Fruit fly (Drosophila melanogaster): Measurements from ENCODE around the gene CG8461.

CG8461 gene

DNA sequence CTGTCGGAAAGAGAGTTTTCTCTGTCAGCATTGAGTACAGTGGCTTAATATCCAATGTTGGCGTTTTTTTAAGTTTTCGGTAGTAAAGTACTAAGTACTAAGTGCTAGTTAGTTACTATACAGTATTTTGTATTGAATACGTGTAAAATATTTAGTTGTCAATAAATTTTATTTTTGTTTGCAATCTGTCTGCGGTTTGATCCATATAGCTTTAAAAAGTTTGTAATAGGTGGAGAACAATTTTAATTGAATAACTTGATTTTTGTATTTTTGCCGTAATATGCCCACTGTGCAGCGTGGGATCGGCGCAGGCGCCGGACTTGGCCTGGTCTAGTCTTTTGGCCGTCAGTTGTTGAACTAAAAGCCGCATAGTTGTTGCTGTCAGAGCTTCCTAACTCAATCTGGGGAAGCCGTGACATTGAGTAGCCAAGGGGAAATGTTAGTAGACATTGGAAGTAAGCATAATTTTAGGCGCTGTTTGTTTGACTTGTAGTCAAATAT is 45.0 kb upstream of the CG8461 start (continued):
- TF ChIP-seq tx (GFP tag; optimal IDR thresholded peaks at IDR 0.05) (peak; percentile 87), CG6791 (GFP tag; IDR thresholded peaks at IDR 0.05; ENCODE audit: partially characterized antibody) (no peak), nom (GFP tag; optimal IDR thresholded peaks at IDR 0.05) (no peak), tll (GFP tag; optimal IDR thresholded peaks at IDR 0.05) (no peak), slou (GFP tag; optimal IDR thresholded peaks at IDR 0.05) (peak; percentile 77), seq (GFP tag; IDR thresholded peaks at IDR 0.05) (peak; percentile 89), CG11247 (GFP tag; IDR thresholded peaks at IDR 0.05) (peak; percentile 80), Usf (GFP tag; optimal IDR thresholded peaks at IDR 0.05) (peak; percentile 69), Camta (GFP tag; optimal IDR thresholded peaks at IDR 0.05) (peak; percentile 91), HLH54F (GFP tag; optimal IDR thresholded peaks at IDR 0.05) (peak; percentile 89), unpg (GFP tag; optimal IDR thresholded peaks at IDR 0.05) (peak; percentile 93), CG1603 (tag; optimal IDR thresholded peaks at IDR 0.05) (peak; percentile 69), Lhr (GFP tag; optimal IDR thresholded peaks at IDR 0.05) (peak; percentile 58), CG1602 (GFP tag; optimal IDR thresholded peaks at IDR 0.05) (peak; percentile 83), Asciz (GFP tag; optimal IDR thresholded peaks at IDR 0.05) (peak; percentile 93), CG6689 (GFP tag; IDR thresholded peaks at IDR 0.05) (peak; percentile 85), fd64A (GFP tag; optimal IDR thresholded peaks at IDR 0.05) (peak; percentile 61), E2f2 (GFP tag; IDR thresholded peaks at IDR 0.05) (peak; percentile 66), Ada2b (GFP tag; IDR thresholded peaks at IDR 0.05) (peak; percentile 88), CG6654 (GFP tag; optimal IDR thresholded peaks at IDR 0.05) (peak; percentile 76), CG6272 (GFP tag; IDR thresholded peaks at IDR 0.05) (peak; percentile 67), CG13123 (GFP tag; optimal IDR thresholded peaks at IDR 0.05) (peak; percentile 57), YL-1 (GFP tag; optimal IDR thresholded peaks at IDR 0.05) (peak; percentile 48), Dbx (GFP tag; IDR thresholded peaks at IDR 0.05) (peak; percentile 88), abd-A (tag; optimal IDR thresholded peaks at IDR 0.05) (peak; percentile 80), jing (GFP tag; optimal IDR thresholded peaks at IDR 0.05) (peak; percentile 80), emc (GFP tag; optimal IDR thresholded peaks at IDR 0.05) (peak; percentile 60), CG34422 (GFP tag; IDR thresholded peaks at IDR 0.05) (peak; percentile 80), MESR4 (GFP tag; optimal IDR thresholded peaks at IDR 0.05) (peak; percentile 23), Hsf (GFP tag; optimal IDR thresholded peaks at IDR 0.05) (peak; percentile 93), CG32532 (GFP tag; IDR thresholded peaks at IDR 0.05) (peak; percentile 89), Hr3 (GFP tag; optimal IDR thresholded peaks at IDR 0.05) (peak; percentile 86), kni (GFP tag; optimal IDR thresholded peaks at IDR 0.05) (peak; percentile 68), CG9727 (GFP tag; optimal IDR thresholded peaks at IDR 0.05) (peak; percentile 91), her (GFP tag; optimal IDR thresholded peaks at IDR 0.05) (peak; percentile 86), CG17802 (tag; optimal IDR thresholded peaks at IDR 0.05) (peak; percentile 71), Med (GFP tag) (peak; percentile 98), pita (GFP tag; optimal IDR thresholded peaks at IDR 0.05) (no peak), Nf-YC (tag; optimal IDR thresholded peaks at IDR 0.05) (peak; percentile 83), ap (GFP tag; IDR thresholded peaks at IDR 0.05) (peak; percentile 66; the same call in 1 of the 2 replicates), otp (GFP tag; IDR thresholded peaks at IDR 0.05) (peak; percentile 40; the same call in 1 of the 3 replicates), Max (GFP tag; optimal IDR thresholded peaks at IDR 0.05) (peak; percentile 88), CG7786 (GFP tag; optimal IDR thresholded peaks at IDR 0.05) (peak; percentile 90), CG3163 (GFP tag; optimal IDR thresholded peaks at IDR 0.05) (peak; percentile 89), CG11398 (GFP tag; optimal IDR thresholded peaks at IDR 0.05) (peak; percentile 77), lab (GFP tag; optimal IDR thresholded peaks at IDR 0.05) (peak; percentile 96), vfl (GFP tag; optimal IDR thresholded peaks at IDR 0.05) (peak; percentile 90), CG18599 (GFP tag; optimal IDR thresholded peaks at IDR 0.05) (peak; percentile 97), CG4820 (GFP tag; optimal IDR thresholded peaks at IDR 0.05) (peak; percentile 89), fd96Cb (tag; optimal IDR thresholded peaks at IDR 0.05) (peak; percentile 92)
